Fruit fly (Drosophila melanogaster): ENCODE data around the gene inaF-C.

Gene inaF-C

dm6 chrX:11685918-11686640, 45.5 kb downstream of the inaF-C start (continued):
- TF ChIP-seq hth (optimal IDR thresholded peaks at IDR 0.05) (no peak), cg (GFP tag; optimal IDR thresholded peaks at IDR 0.05) (peak; percentile 24), Dp (GFP tag; optimal IDR thresholded peaks at IDR 0.05) (no peak), az2 (GFP tag; optimal IDR thresholded peaks at IDR 0.05) (no peak), shn (GFP tag; optimal IDR thresholded peaks at IDR 0.05) (no peak), chif (GFP tag; optimal IDR thresholded peaks at IDR 0.05) (no peak), emc (GFP tag; optimal IDR thresholded peaks at IDR 0.05) (no peak), org-1 (GFP tag; optimal IDR thresholded peaks at IDR 0.05) (no peak), pfk (GFP tag; optimal IDR thresholded peaks at IDR 0.05) (peak; percentile 51), Ravus (GFP tag; IDR thresholded peaks at IDR 0.05) (no peak; the same call in 1 of the 2 replicates), CG3163 (GFP tag; optimal IDR thresholded peaks at IDR 0.05) (peak; percentile 52), dpn (GFP tag; optimal IDR thresholded peaks at IDR 0.05) (peak in 1 of 2 experiments; percentile 11), HLH3B (GFP tag; IDR thresholded peaks at IDR 0.05) (no peak), so (GFP tag; IDR thresholded peaks at IDR 0.05) (no peak), Med (GFP tag) (peak; percentile 90), CG13296 (GFP tag; optimal IDR thresholded peaks at IDR 0.05) (peak; percentile 73), chn (GFP tag; optimal IDR thresholded peaks at IDR 0.05) (no peak), CG13894 (tag; optimal IDR thresholded peaks at IDR 0.05) (peak; percentile 90), CG6791 (GFP tag; IDR thresholded peaks at IDR 0.05; ENCODE audit: partially characterized antibody) (no peak), Vsx1 (GFP tag; optimal IDR thresholded peaks at IDR 0.05) (peak; percentile 54), exex (tag; optimal IDR thresholded peaks at IDR 0.05) (peak; percentile 34), zfh2 (GFP tag; optimal IDR thresholded peaks at IDR 0.05) (no peak), CG17912 (GFP tag; optimal IDR thresholded peaks at IDR 0.05) (no peak), seq (GFP tag; IDR thresholded peaks at IDR 0.05) (no peak; the same call in 1 of the 2 replicates), CG4854 (GFP tag; optimal IDR thresholded peaks at IDR 0.05) (peak; percentile 15), unc-4 (GFP tag; IDR thresholded peaks at IDR 0.05; ENCODE audit: partially characterized antibody) (0 out of 2 replicates have a peak, but pooled peaks have one; percentile 37), CG8388 (GFP tag; optimal IDR thresholded peaks at IDR 0.05) (no peak), CG11504 (tag; optimal IDR thresholded peaks at IDR 0.05) (no peak), CG1233 (GFP tag; optimal IDR thresholded peaks at IDR 0.05) (no peak), Bteb2 (GFP tag; optimal IDR thresholded peaks at IDR 0.05) (peak; percentile 16), CG10267 (tag; optimal IDR thresholded peaks at IDR 0.05) (no peak), wdn (GFP tag; IDR thresholded peaks at IDR 0.05) (no peak), HLHmδ (GFP tag; optimal IDR thresholded peaks at IDR 0.05) (peak; percentile 72), CG15696 (tag; optimal IDR thresholded peaks at IDR 0.05) (no peak), TFAM (GFP tag; optimal IDR thresholded peaks at IDR 0.05) (no peak), ci (GFP tag; IDR thresholded peaks at IDR 0.05) (peak; percentile 59; the same call in 2 of the 3 replicates), amos (GFP tag; IDR thresholded peaks at IDR 0.05; ENCODE audit: partially characterized antibody) (no peak), salm (tag; optimal IDR thresholded peaks at IDR 0.05) (peak; percentile 20), wek (GFP tag; optimal IDR thresholded peaks at IDR 0.05) (peak; percentile 68), Atf6 (GFP tag; IDR thresholded peaks at IDR 0.05) (peak; percentile 59), H15 (GFP tag; IDR thresholded peaks at IDR 0.05) (no peak), her (GFP tag; optimal IDR thresholded peaks at IDR 0.05) (peak; percentile 51), Stat92E (GFP tag; optimal IDR thresholded peaks at IDR 0.05) (no peak), HLH54F (GFP tag; optimal IDR thresholded peaks at IDR 0.05) (no peak), CG3407 (GFP tag; optimal IDR thresholded peaks at IDR 0.05) (no peak), CG12219 (GFP tag; optimal IDR thresholded peaks at IDR 0.05) (peak; percentile 32), Oli (tag; optimal IDR thresholded peaks at IDR 0.05) (no peak), GATAe (GFP tag; conservative IDR thresholded peaks at IDR 0.05) (no peak), D19A (tag; optimal IDR thresholded peaks at IDR 0.05) (peak; percentile 57)
